Fruit fly (Drosophila melanogaster): ENCODE data around the gene CG13050.

CG13050 gene

DNA sequence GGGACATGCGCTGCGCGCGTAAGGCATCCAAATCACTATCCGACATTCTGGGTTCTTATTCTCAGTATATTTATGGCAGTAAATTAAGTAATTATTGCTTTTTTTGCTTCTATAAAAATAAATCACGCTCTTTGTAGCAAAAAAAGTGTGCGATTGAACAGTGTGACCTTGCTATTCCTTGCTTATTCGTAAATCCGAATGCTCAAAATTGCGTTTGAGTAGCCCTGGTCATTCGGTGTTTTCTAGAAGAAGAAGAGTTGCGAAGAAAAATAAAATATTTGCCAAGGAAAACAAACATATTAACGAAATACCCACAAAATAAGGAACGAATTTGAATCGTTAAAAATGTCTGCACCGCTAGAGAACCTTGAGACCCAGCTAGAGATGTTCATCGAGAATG, 47.2 kb downstream of the CG13050 start, which contains the start of the genes PDCD-5 and MED10 (continued):
- no peak for TF ChIP-seq CG18599 (GFP tag; optimal IDR thresholded peaks at IDR 0.05)
- no peak for TF ChIP-seq aop (GFP tag; IDR thresholded peaks at IDR 0.05)
- peak; percentile 94 for TF ChIP-seq stwl (tag; optimal IDR thresholded peaks at IDR 0.05)
- no peak for TF ChIP-seq D19B (GFP tag; optimal IDR thresholded peaks at IDR 0.05)
- TF ChIP-seq CG6272 (GFP tag; IDR thresholded peaks at IDR 0.05): no peak
- TF ChIP-seq CG8359 (GFP tag; optimal IDR thresholded peaks at IDR 0.05; ENCODE audit: borderline replicate concordance): no peak
- TF ChIP-seq CG12299 (tag; optimal IDR thresholded peaks at IDR 0.05): no peak
- TF ChIP-seq CG6765 (GFP tag; optimal IDR thresholded peaks at IDR 0.05): no peak
- TF ChIP-seq pfk (GFP tag; optimal IDR thresholded peaks at IDR 0.05): no peak
- peak; percentile 16 for TF ChIP-seq CG33213 (GFP tag; optimal IDR thresholded peaks at IDR 0.05)
- no peak for TF ChIP-seq CG16863 (GFP tag; optimal IDR thresholded peaks at IDR 0.05)
- peak; percentile 27 for TF ChIP-seq ERR (GFP tag; optimal IDR thresholded peaks at IDR 0.05)
- no peak for TF ChIP-seq HLHmδ (GFP tag; optimal IDR thresholded peaks at IDR 0.05)
- peak; percentile 18 for TF ChIP-seq CG2116 (GFP tag; optimal IDR thresholded peaks at IDR 0.05)
- no peak for TF ChIP-seq emc (GFP tag; optimal IDR thresholded peaks at IDR 0.05)
- TF ChIP-seq ssp (GFP tag; IDR thresholded peaks at IDR 0.05): no peak
- no peak for TF ChIP-seq CG43689 (GFP tag; IDR thresholded peaks at IDR 0.05)
- TF ChIP-seq slou (GFP tag; optimal IDR thresholded peaks at IDR 0.05): no peak
- TF ChIP-seq org-1 (GFP tag; optimal IDR thresholded peaks at IDR 0.05): no peak
- no peak for TF ChIP-seq Max (GFP tag; optimal IDR thresholded peaks at IDR 0.05)
- TF ChIP-seq sob (GFP tag; IDR thresholded peaks at IDR 0.05): peak; percentile 44; the same call in 1 of the 2 replicates
- TF ChIP-seq CG9609 (GFP tag; optimal IDR thresholded peaks at IDR 0.05): no peak
- TF ChIP-seq CG2129 (GFP tag; IDR thresholded peaks at IDR 0.05; ENCODE audit: partially characterized antibody): no peak
- no peak for TF ChIP-seq rib (GFP tag; IDR thresholded peaks at IDR 0.05)
- TF ChIP-seq CG42726 (GFP tag; IDR thresholded peaks at IDR 0.05; ENCODE audit: partially characterized antibody): peak; percentile 66; the same call in 1 of the 2 replicates
- no peak for TF ChIP-seq lab (GFP tag; optimal IDR thresholded peaks at IDR 0.05)
- peak; percentile 36; the same call in 1 of the 2 replicates for TF ChIP-seq CG13287 (GFP tag; IDR thresholded peaks at IDR 0.05; ENCODE audit: partially characterized antibody)
- no peak for TF ChIP-seq Doc3 (GFP tag; IDR thresholded peaks at IDR 0.05; ENCODE audit: partially characterized antibody)
- no peak for TF ChIP-seq cad (GFP tag; optimal IDR thresholded peaks at IDR 0.05)
- TF ChIP-seq CG18476 (GFP tag; optimal IDR thresholded peaks at IDR 0.05): no peak
- peak; percentile 64 for TF ChIP-seq nerfin-1 (tag; optimal IDR thresholded peaks at IDR 0.05)
- no peak for TF ChIP-seq ab (GFP tag; optimal IDR thresholded peaks at IDR 0.05)
- TF ChIP-seq CG7963 (GFP tag; IDR thresholded peaks at IDR 0.05; ENCODE audit: partially characterized antibody): no peak
- no peak for TF ChIP-seq Optix (GFP tag; IDR thresholded peaks at IDR 0.05)
- no peak for TF ChIP-seq ranshi (GFP tag; IDR thresholded peaks at IDR 0.05)
- peak; percentile 83 for TF ChIP-seq CG1603 (tag; optimal IDR thresholded peaks at IDR 0.05)
- no peak for TF ChIP-seq btn (GFP tag; optimal IDR thresholded peaks at IDR 0.05)
- TF ChIP-seq CG17912 (GFP tag; optimal IDR thresholded peaks at IDR 0.05): peak; percentile 55
- no peak for TF ChIP-seq fd3F (GFP tag; optimal IDR thresholded peaks at IDR 0.05)
- no peak for TF ChIP-seq sr (GFP tag; IDR thresholded peaks at IDR 0.05)
- TF ChIP-seq CG15073 (GFP tag; optimal IDR thresholded peaks at IDR 0.05): no peak
- no peak for TF ChIP-seq lola (GFP tag; optimal IDR thresholded peaks at IDR 0.05)
- TF ChIP-seq CG4617 (GFP tag; optimal IDR thresholded peaks at IDR 0.05; ENCODE audit: borderline replicate concordance): peak; percentile 100
- TF ChIP-seq CG15011 (GFP tag; optimal IDR thresholded peaks at IDR 0.05): no peak
- TF ChIP-seq Dref (GFP tag; IDR thresholded peaks at IDR 0.05): peak; percentile 45
- TF ChIP-seq HmgD (GFP tag; optimal IDR thresholded peaks at IDR 0.05): peak; percentile 35
- TF ChIP-seq CG2678 (tag; optimal IDR thresholded peaks at IDR 0.05): no peak
- no peak for TF ChIP-seq unc-4 (GFP tag; IDR thresholded peaks at IDR 0.05; ENCODE audit: partially characterized antibody)
- TF ChIP-seq CG7928 (GFP tag; optimal IDR thresholded peaks at IDR 0.05): peak; percentile 97
- no peak for TF ChIP-seq Taf1 (GFP tag; IDR thresholded peaks at IDR 0.05)
- TF ChIP-seq ftz-f1 (GFP tag; optimal IDR thresholded peaks at IDR 0.05): peak; percentile 47

Data from whole organism, embryonic.